Fruit fly (Drosophila melanogaster) whole organism, embryonic: Measurements from ENCODE around the gene CG4452.
A peak's percentile ranks its signal among the peaks of the same experiment; 100 is the strongest.

ENCODE experiments used
- Ada2b ChIP-seq: fragments of 200-800 bp; sonication (Bioruptor generic); IDR thresholded peaks from 2 replicates; pipeline ENCODE4 v1.3.6; 2022; ENCODE audit warnings: missing biosample characterization, missing genetic modification characterization
- Aef1 ChIP-seq: fragments of 200-800 bp; sonication (Bioruptor generic); IDR thresholded peaks from 3 replicates; pipeline ENCODE4 v1.3.6; 2022; ENCODE audit warnings: missing biosample characterization, missing genetic modification characterization
- CG10267 ChIP-seq: fragments of 200-800 bp; sonication (Bioruptor generic); optimal IDR thresholded peaks from 2 replicates; lab custom pipeline; 2018; ENCODE audit warnings: missing biosample characterization, mild to moderate bottlenecking, missing genetic modification characterization, moderate library complexity
- CG10543 ChIP-seq: fragments of 200-800 bp; sonication (Bioruptor generic); optimal IDR thresholded peaks from 3 replicates; lab custom pipeline; 2017; ENCODE audit warnings: missing biosample characterization, mild to moderate bottlenecking, missing genetic modification characterization, moderate library complexity
- CG12299 ChIP-seq: fragments of 200-800 bp; sonication (Bioruptor generic); optimal IDR thresholded peaks from 2 replicates; lab custom pipeline; 2018; ENCODE audit warnings: missing biosample characterization, mild to moderate bottlenecking, missing genetic modification characterization
- CG12769 ChIP-seq: fragments of 200-800 bp; sonication (Bioruptor generic); optimal IDR thresholded peaks from 2 replicates; lab custom pipeline; 2019; ENCODE audit warnings: missing biosample characterization, mild to moderate bottlenecking, missing genetic modification characterization, moderate library complexity
- CG14667 ChIP-seq: fragments of 200-800 bp; sonication (Bioruptor generic); IDR thresholded peaks from 2 replicates; pipeline ENCODE4 v1.3.6; 2022; ENCODE audit warnings: missing biosample characterization, missing genetic modification characterization
- CG15514 ChIP-seq: fragments of 200-800 bp; sonication (Bioruptor generic); optimal IDR thresholded peaks from 3 replicates; lab custom pipeline; 2017; ENCODE audit warnings: missing biosample characterization, missing genetic modification characterization, mild to moderate bottlenecking, moderate library complexity, missing genetic modification reagents
- CG1602 ChIP-seq: fragments of 200-800 bp; sonication (Bioruptor generic); optimal IDR thresholded peaks from 3 replicates; lab custom pipeline; 2016; ENCODE audit warnings: missing biosample characterization, missing genetic modification characterization
- CG17568 ChIP-seq: fragments of 200-800 bp; sonication (Bioruptor generic); optimal IDR thresholded peaks from 2 replicates; lab custom pipeline; 2018; ENCODE audit warnings: missing biosample characterization, mild to moderate bottlenecking, missing genetic modification characterization, moderate library complexity
- CG18262 ChIP-seq: fragments of 200-800 bp; optimal IDR thresholded peaks from 3 replicates; lab custom pipeline; 2019; ENCODE audit warnings: missing biosample characterization, mild to moderate bottlenecking, missing genetic modification characterization, moderate library complexity
- CG31388 ChIP-seq: fragments of 200-800 bp; sonication (Bioruptor generic); optimal IDR thresholded peaks from 2 replicates; lab custom pipeline; 2016; ENCODE audit warnings: missing biosample characterization, missing genetic modification characterization
- CG3407 ChIP-seq: fragments of 200-800 bp; sonication (Bioruptor generic); optimal IDR thresholded peaks from 2 replicates; lab custom pipeline; 2018; ENCODE audit warnings: missing biosample characterization, mild to moderate bottlenecking, missing genetic modification characterization
- CG3726 ChIP-seq: fragments of 200-800 bp; sonication (Bioruptor generic); IDR thresholded peaks from 3 replicates; pipeline ENCODE4, ENCODE4 v1.3.6; 2022; ENCODE audit warnings: missing biosample characterization, missing genetic modification characterization
- CG4282 ChIP-seq: fragments of 200-800 bp; sonication (Bioruptor generic); optimal IDR thresholded peaks from 2 replicates; lab custom pipeline; 2016; ENCODE audit warnings: missing biosample characterization, missing genetic modification characterization
- CG4360 ChIP-seq: fragments of 200-800 bp; sonication (Bioruptor generic); IDR thresholded peaks from 2 replicates; pipeline ENCODE4 v1.3.6; 2022; ENCODE audit warnings: missing biosample characterization, missing genetic modification characterization
- CG4617 ChIP-seq: fragments of 200-800 bp; sonication (Bioruptor generic); optimal IDR thresholded peaks from 3 replicates; lab custom pipeline; 2016; ENCODE audit warnings: missing biosample characterization, missing genetic modification characterization, borderline replicate concordance
- CG7357 ChIP-seq: fragments of 200-800 bp; sonication (Bioruptor generic); IDR thresholded peaks from 3 replicates; pipeline ENCODE4 v1.3.6; 2022; ENCODE audit warnings: missing biosample characterization, missing genetic modification characterization
- CG7928 ChIP-seq: fragments of 200-800 bp; sonication (Bioruptor generic); optimal IDR thresholded peaks from 2 replicates; lab custom pipeline; 2017; ENCODE audit warnings: missing biosample characterization, mild to moderate bottlenecking, missing genetic modification characterization
- CG8290 ChIP-seq, 3 experiments: fragments of 200-800 bp; sonication (Bioruptor generic); optimal IDR thresholded peaks; 2 replicates each; lab custom pipeline; 2016 to 2019; ENCODE audit warnings: missing biosample characterization in 3 of 3, missing genetic modification characterization in 3 of 3, mild to moderate bottlenecking in 2 of 3, moderate library complexity in 1 of 3
- CG8924 ChIP-seq: fragments of 200-800 bp; optimal IDR thresholded peaks from 3 replicates; lab custom pipeline; 2019; ENCODE audit warnings: missing biosample characterization, mild to moderate bottlenecking, missing genetic modification characterization, moderate library complexity
- Chrac-16 ChIP-seq: fragments of 200-800 bp; sonication (Bioruptor generic); optimal IDR thresholded peaks from 3 replicates; lab custom pipeline; 2016; ENCODE audit warnings: missing biosample characterization, missing genetic modification characterization
- Dip3 ChIP-seq: fragments of 200-800 bp; sonication (Bioruptor generic); optimal IDR thresholded peaks from 3 replicates; lab custom pipeline; 2016; ENCODE audit warnings: missing biosample characterization, missing genetic modification characterization
- Dll ChIP-seq: fragments of 200-800 bp; sonication (Bioruptor generic); IDR thresholded peaks from 4 replicates; pipeline ENCODE4 v1.3.6; 2022; ENCODE audit warnings: missing biosample characterization, missing genetic modification characterization; ENCODE audit not compliant: partially characterized antibody
- Drgx ChIP-seq: fragments of 200-800 bp; sonication (Bioruptor generic); IDR thresholded peaks from 2 replicates; pipeline ENCODE4 v1.3.6; 2022; ENCODE audit warnings: missing biosample characterization, missing genetic modification characterization
- Fer2 ChIP-seq: fragments of 200-800 bp; sonication (Bioruptor generic); optimal IDR thresholded peaks from 2 replicates; lab custom pipeline; 2018; ENCODE audit warnings: missing biosample characterization, mild to moderate bottlenecking, missing genetic modification characterization, moderate library complexity
- Hr51 ChIP-seq, 2 experiments: fragments of 200-800 bp; sonication (Bioruptor generic); optimal IDR thresholded peaks; 2 replicates in 1 of 2; 3 replicates in 1 of 2; lab custom pipeline; 2016 to 2018; ENCODE audit warnings: missing biosample characterization in 2 of 2, missing genetic modification characterization in 2 of 2, mild to moderate bottlenecking in 1 of 2, moderate library complexity in 1 of 2
- Hr78 ChIP-seq, 2 experiments: fragments of 200-800 bp in 1 of 2; fragments of >200 bp in 1 of 2; sonication (Bioruptor generic) in 1 of 2; optimal IDR thresholded peaks; 2 replicates each; lab custom pipeline; 2017 to 2019; ENCODE audit warnings: missing biosample characterization in 2 of 2, missing genetic modification characterization in 2 of 2, mild to moderate bottlenecking in 1 of 2, moderate library complexity in 1 of 2
- Med ChIP-seq: fragments of 200-800 bp; sonication (Bioruptor generic); peaks from one replicate; lab custom pipeline; 2016; ENCODE audit warnings: missing biosample characterization, missing genetic modification characterization, mild to moderate bottlenecking, inconsistent platforms, moderate library complexity
- Trl ChIP-seq, 3 experiments: fragments of >200 bp in 2 of 3; fragments of 200-800 bp in 1 of 3; sonication (Bioruptor generic) in 1 of 3; optimal IDR thresholded peaks; 2 replicates in 1 of 3; 3 replicates in 2 of 3; lab custom pipeline; 2016 to 2017; ENCODE audit warnings: missing biosample characterization in 1 of 3, missing genetic modification characterization in 1 of 3
- ash1 ChIP-seq: fragments of 200-800 bp; sonication (Bioruptor generic); optimal IDR thresholded peaks from 2 replicates; lab custom pipeline; 2018; ENCODE audit warnings: missing biosample characterization, mild to moderate bottlenecking, missing genetic modification characterization
- ci ChIP-seq: fragments of 200-800 bp; sonication (Bioruptor generic); IDR thresholded peaks from 3 replicates; pipeline ENCODE4 v1.3.6; 2022; ENCODE audit warnings: missing biosample characterization, missing genetic modification characterization
- exex ChIP-seq: fragments of 200-800 bp; sonication (Bioruptor generic); optimal IDR thresholded peaks from 4 replicates; lab custom pipeline; 2018; ENCODE audit warnings: missing biosample characterization, mild to moderate bottlenecking, missing genetic modification characterization, moderate library complexity
- gcm2 ChIP-seq: fragments of 200-800 bp; sonication (Bioruptor generic); optimal IDR thresholded peaks from 2 replicates; lab custom pipeline; 2016; ENCODE audit warnings: missing biosample characterization, missing genetic modification characterization
- gsb-n ChIP-seq: fragments of 200-800 bp; sonication (Bioruptor generic); optimal IDR thresholded peaks from 3 replicates; lab custom pipeline; 2018; ENCODE audit warnings: missing biosample characterization, mild to moderate bottlenecking, missing genetic modification characterization
- hbn ChIP-seq: fragments of 200-800 bp; sonication (Bioruptor generic); IDR thresholded peaks from 2 replicates; pipeline ENCODE4 v1.3.6; 2022; ENCODE audit warnings: missing biosample characterization, missing genetic modification characterization; ENCODE audit not compliant: partially characterized antibody
- her ChIP-seq: fragments of 200-800 bp; sonication (Bioruptor generic); optimal IDR thresholded peaks from 2 replicates; lab custom pipeline; 2016; ENCODE audit warnings: missing biosample characterization, missing genetic modification characterization
- insv ChIP-seq, 2 experiments: fragments of 200-800 bp; sonication (Bioruptor generic); optimal IDR thresholded peaks; 3 replicates each; lab custom pipeline; 2016 to 2018; ENCODE audit warnings: missing biosample characterization in 2 of 2, missing genetic modification characterization in 2 of 2
- jigr1 ChIP-seq: fragments of 200-800 bp; sonication (Bioruptor generic); IDR thresholded peaks from 3 replicates; pipeline ENCODE4 v1.3.6; 2022; ENCODE audit warnings: missing biosample characterization, missing genetic modification characterization
- lab ChIP-seq: fragments of 200-800 bp; sonication (Bioruptor generic); optimal IDR thresholded peaks from 3 replicates; lab custom pipeline; 2017; ENCODE audit warnings: missing biosample characterization, missing genetic modification characterization, mild to moderate bottlenecking, moderate library complexity, missing genetic modification reagents
- pum ChIP-seq: fragments of 200-800 bp; sonication (Bioruptor generic); optimal IDR thresholded peaks from 2 replicates; lab custom pipeline; 2016; ENCODE audit warnings: missing biosample characterization, missing genetic modification characterization
- row ChIP-seq: fragments of 200-800 bp; sonication (Bioruptor generic); IDR thresholded peaks from 3 replicates; pipeline ENCODE4 v1.3.6; 2022; ENCODE audit warnings: missing biosample characterization, missing genetic modification characterization
- sens ChIP-seq: fragments of 200-800 bp; sonication (Bioruptor generic); peaks from one replicate; lab custom pipeline; 2016; ENCODE audit warnings: missing biosample characterization, missing genetic modification characterization
- sug ChIP-seq: fragments of 200-800 bp; optimal IDR thresholded peaks from 2 replicates; lab custom pipeline; 2019; ENCODE audit warnings: missing biosample characterization, mild to moderate bottlenecking, missing genetic modification characterization, moderate library complexity
- vnd ChIP-seq: fragments of 200-800 bp; sonication (Bioruptor generic); IDR thresholded peaks from 3 replicates; pipeline ENCODE4 v1.3.6; 2022; ENCODE audit warnings: missing biosample characterization, missing genetic modification characterization; ENCODE audit not compliant: partially characterized antibody

The CG4452 gene

dm6 chr3L:9357830-9358712 is 9.1 kb upstream of the CG4452 start (continued):
- TF ChIP-seq gcm2 (GFP tag; lab: Kevin White, UChicago) (no peak), gsb-n (tag; lab: Kevin White, UChicago) (no peak), CG7928 (GFP tag; lab: Kevin White, UChicago) (no peak), Aef1 (GFP tag; lab: Robert Waterston, UW) (peak; percentile 9; the same call in 1 of the 3 replicates), lab (GFP tag; lab: Kevin White, UChicago) (peak; percentile 12), CG1602 (GFP tag; lab: Kevin White, UChicago) (no peak), CG10543 (GFP tag; lab: Kevin White, UChicago) (peak; percentile 83), CG31388 (GFP tag; lab: Kevin White, UChicago) (no peak), Fer2 (no peak)
- TF ChIP-seq, all 482 proteins: peak for 43

- TF ChIP-seq Hr78 (GFP tag; optimal IDR thresholded peaks at IDR 0.05; lab: Kevin White, UChicago): no peak
- no peak for TF ChIP-seq Dip3 (GFP tag; lab: Kevin White, UChicago)
- TF ChIP-seq Dll (GFP tag; lab: Robert Waterston, UW): peak; percentile 28; the same call in 1 of the 4 replicates
- peak; percentile 54 for TF ChIP-seq sens (GFP tag; lab: Kevin White, UChicago)
- TF ChIP-seq gsb-n (tag; lab: Kevin White, UChicago): peak; percentile 45
- TF ChIP-seq CG3726: no peak
- peak; percentile 30; the same call in 1 of the 2 replicates for TF ChIP-seq Ada2b (GFP tag; lab: Robert Waterston, UW)
- no peak for TF ChIP-seq vnd (GFP tag; lab: Robert Waterston, UW)
- TF ChIP-seq CG4282 (GFP tag; lab: Kevin White, UChicago): peak; percentile 27
- TF ChIP-seq CG12299 (tag; lab: Kevin White, UChicago): peak; percentile 7
- no peak for TF ChIP-seq ash1 (GFP tag; lab: Kevin White, UChicago)
- TF ChIP-seq ci (GFP tag; lab: Robert Waterston, UW): 0 out of 3 replicates have a peak, but pooled peaks have one; percentile 26
- TF ChIP-seq Chrac-16 (GFP tag; lab: Kevin White, UChicago): no peak
- peak; percentile 24 for TF ChIP-seq CG10267
- TF ChIP-seq Med (GFP tag; lab: Kevin White, UChicago): peak; percentile 84
- TF ChIP-seq CG3407 (GFP tag; lab: Kevin White, UChicago): no peak
- peak; percentile 65; the same call in 1 of the 2 replicates for TF ChIP-seq Drgx (GFP tag; lab: Robert Waterston, UW)
- peak; percentile 37; the same call in 2 of the 3 replicates for TF ChIP-seq row (GFP tag; lab: Robert Waterston, UW)
- no peak for TF ChIP-seq CG7357 (GFP tag; lab: Robert Waterston, UW)
- no peak for TF ChIP-seq CG14667
- 0 out of 2 replicates have a peak, but pooled peaks have one; percentile 5 for TF ChIP-seq CG4360 (GFP tag; lab: Robert Waterston, UW)
- TF ChIP-seq exex (tag; lab: Kevin White, UChicago): peak; percentile 13
- TF ChIP-seq sug (tag; lab: Kevin White, UChicago): peak; percentile 3
- TF ChIP-seq CG8290 (GFP tag; optimal IDR thresholded peaks at IDR 0.05; lab: Kevin White, UChicago): no peak
- peak in 1 of 2 experiments; percentile 21 for TF ChIP-seq CG8290 (tag; optimal IDR thresholded peaks at IDR 0.05; lab: Kevin White, UChicago)
- TF ChIP-seq CG18262: no peak
- TF ChIP-seq her: peak; percentile 1
- peak; percentile 39 for TF ChIP-seq CG15514
- TF ChIP-seq Hr51 (GFP tag; optimal IDR thresholded peaks at IDR 0.05; lab: Kevin White, UChicago): peak in 1 of 2 experiments; percentile 9
- peak; percentile 52 for TF ChIP-seq CG4617 (GFP tag; lab: Kevin White, UChicago)
- TF ChIP-seq Trl (optimal IDR thresholded peaks at IDR 0.05; lab: Kevin White, UChicago): peak in 1 of 2 experiments; percentile 21
- TF ChIP-seq Trl (GFP tag; optimal IDR thresholded peaks at IDR 0.05; lab: Kevin White, UChicago): no peak
- no peak for TF ChIP-seq pum (GFP tag; lab: Kevin White, UChicago)
- peak; percentile 44 for TF ChIP-seq CG8924 (tag; lab: Kevin White, UChicago)
- peak; percentile 27 for TF ChIP-seq CG12769 (tag; lab: Kevin White, UChicago)
- peak in 1 of 2 experiments; percentile 85 for TF ChIP-seq insv (GFP tag; optimal IDR thresholded peaks at IDR 0.05; lab: Kevin White, UChicago)
- peak; percentile 25; the same call in 1 of the 2 replicates for TF ChIP-seq hbn (GFP tag; lab: Robert Waterston, UW)
- peak; percentile 25 for TF ChIP-seq CG17568
- no peak for TF ChIP-seq jigr1 (GFP tag; lab: Robert Waterston, UW)
Measured at dm6 chr3L:9358713-9359040, 8.5 kb upstream of the CG4452 start, which contains the start of the genes UGP and Svip. TSS of gene UGP (minus strand) at chr3L:9358935. TSS of gene Svip (plus strand) at chr3L:9358999.
